Fruit fly (Drosophila melanogaster) whole organism, embryonic: Measurements from ENCODE around the gene cup.

ENCODE experiments used
- Bdp1 ChIP-seq: fragments of 200-800 bp; sonication (Bioruptor generic); optimal IDR thresholded peaks from 3 replicates; lab custom pipeline; 2016; ENCODE audit warnings: missing biosample characterization, missing genetic modification characterization
- CG1024 ChIP-seq: fragments of 200-800 bp; sonication (Bioruptor generic); IDR thresholded peaks from 2 replicates; pipeline ENCODE4 v1.3.6; 2022; ENCODE audit warnings: missing biosample characterization, missing genetic modification characterization
- CG12071 ChIP-seq: fragments of 200-800 bp; sonication (Bioruptor generic); optimal IDR thresholded peaks from 3 replicates; lab custom pipeline; 2018; ENCODE audit warnings: missing biosample characterization, mild to moderate bottlenecking, missing genetic modification characterization
- CG3847 ChIP-seq: fragments of 200-800 bp; sonication (Bioruptor generic); IDR thresholded peaks from 2 replicates; pipeline ENCODE4 v1.3.6; 2022; ENCODE audit warnings: missing biosample characterization, missing genetic modification characterization
- CG5180 ChIP-seq: fragments of 200-800 bp; sonication (Bioruptor generic); optimal IDR thresholded peaks from 3 replicates; lab custom pipeline; 2017; ENCODE audit warnings: missing biosample characterization, missing genetic modification characterization, mild to moderate bottlenecking, moderate library complexity, missing genetic modification reagents
- CG8281 ChIP-seq: fragments of 200-800 bp; sonication (Bioruptor generic); optimal IDR thresholded peaks from 2 replicates; lab custom pipeline; 2018; ENCODE audit warnings: missing biosample characterization, mild to moderate bottlenecking, missing genetic modification characterization, moderate library complexity
- CG9817 ChIP-seq: fragments of 200-800 bp; sonication (Bioruptor generic); optimal IDR thresholded peaks from 2 replicates; lab custom pipeline; 2018; ENCODE audit warnings: missing biosample characterization, mild to moderate bottlenecking, missing genetic modification characterization, moderate library complexity
- Hr3 ChIP-seq: fragments of 200-800 bp; sonication (Bioruptor generic); optimal IDR thresholded peaks from 3 replicates; lab custom pipeline; 2016; ENCODE audit warnings: missing biosample characterization, missing genetic modification characterization
- Scr ChIP-seq: fragments of 200-800 bp; sonication (Bioruptor generic); IDR thresholded peaks from 2 replicates; pipeline ENCODE4 v1.3.6; 2022; ENCODE audit warnings: missing biosample characterization, missing genetic modification characterization; ENCODE audit not compliant: partially characterized antibody
- bcd ChIP-seq: fragments of 200-800 bp; sonication (Bioruptor generic); optimal IDR thresholded peaks from 2 replicates; lab custom pipeline; 2017; ENCODE audit warnings: missing biosample characterization, mild to moderate bottlenecking, missing genetic modification characterization
- pros ChIP-seq: fragments of 200-800 bp; sonication (Bioruptor generic); optimal IDR thresholded peaks from 3 replicates; lab custom pipeline; 2019; ENCODE audit warnings: missing biosample characterization, mild to moderate bottlenecking, missing genetic modification characterization, moderate library complexity

cup gene

DNA sequence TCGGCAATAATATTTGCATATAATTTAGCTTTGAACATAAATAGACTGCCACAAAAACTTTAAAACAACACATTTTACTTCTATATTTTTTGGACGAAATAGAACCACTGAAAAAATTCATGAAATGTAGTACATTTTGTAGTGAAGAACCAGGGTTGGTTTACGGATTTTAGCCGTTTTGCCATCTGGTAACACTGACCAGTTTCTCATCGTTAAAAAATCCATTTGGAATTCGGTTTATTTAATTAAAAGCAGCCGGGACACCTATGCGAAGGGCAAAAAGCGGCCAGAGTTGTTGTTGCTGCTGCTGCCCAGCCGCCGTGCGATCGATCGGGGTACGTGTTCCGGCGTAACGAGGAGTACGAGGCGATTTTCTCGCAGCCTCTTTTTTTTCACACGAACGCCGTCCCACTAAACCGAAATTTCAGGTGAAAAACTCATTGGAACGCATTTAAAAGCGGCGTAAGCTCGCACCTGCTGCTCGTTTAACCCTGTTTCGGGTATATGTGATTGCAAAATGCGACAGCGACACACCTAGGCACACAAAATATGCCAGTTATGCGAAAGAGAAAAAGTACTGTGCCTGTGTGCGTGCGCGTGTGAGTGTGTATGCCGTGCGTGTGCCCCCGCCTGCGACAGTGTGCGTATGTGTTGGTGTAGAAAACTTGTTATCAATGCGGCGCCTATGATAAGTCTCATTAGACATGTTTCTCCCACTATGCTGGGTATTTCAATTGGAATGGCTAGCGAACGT, 60.5 kb downstream of the cup start, which contains the start of gene Liprin-alpha (continued):
- no peak for TF ChIP-seq Hr3 (GFP tag; lab: Kevin White, UChicago)
- no peak for TF ChIP-seq CG3847
- TF ChIP-seq CG5180 (GFP tag; lab: Kevin White, UChicago), result no peak
- no peak for TF ChIP-seq CG8281 (tag; lab: Kevin White, UChicago)
- TF ChIP-seq CG9817 (tag; lab: Kevin White, UChicago), result no peak
- TF ChIP-seq CG12071 (GFP tag; lab: Kevin White, UChicago), result no peak
- TF ChIP-seq Scr (GFP tag; lab: Robert Waterston, UW), result no peak
- TF ChIP-seq CG1024, result no peak
- TF ChIP-seq Bdp1, result no peak
- no peak for TF ChIP-seq pros (GFP tag; lab: Kevin White, UChicago)
- TF ChIP-seq bcd, result no peak
